Worm (Caenorhabditis elegans): ENCODE measurements around the gene pinn-1.
A peak's percentile ranks its signal among the peaks of the same experiment; 100 is the strongest.

Gene pinn-1

ce11 chrII:2862557-2863035, 26.2 kb downstream of the pinn-1 start:
- TF ChIP-seq lsy-2 (tag; optimal IDR thresholded peaks at IDR 0.05) (no peak), ham-2 (GFP tag; optimal IDR thresholded peaks at IDR 0.05) (peak; percentile 23), snpc-4 (tag; optimal IDR thresholded peaks at IDR 0.05) (no peak), bed-3 (GFP tag; optimal IDR thresholded peaks at IDR 0.05) (no peak)

- no peak for TF ChIP-seq nhr-12 (tag; optimal IDR thresholded peaks at IDR 0.05)
- no peak for TF ChIP-seq ceh-43 (GFP tag; optimal IDR thresholded peaks at IDR 0.05)
- TF ChIP-seq nhr-28 (tag; optimal IDR thresholded peaks at IDR 0.05) = no peak
- TF ChIP-seq blmp-1 (tag; optimal IDR thresholded peaks at IDR 0.05) = peak; percentile 74
- no peak for TF ChIP-seq hlh-1 (tag; optimal IDR thresholded peaks at IDR 0.05)
- no peak for TF ChIP-seq sptf-1 (tag; optimal IDR thresholded peaks at IDR 0.05)
- no peak for TF ChIP-seq M03D4.4 (tag; optimal IDR thresholded peaks at IDR 0.05)
- TF ChIP-seq ceh-39 (tag; optimal IDR thresholded peaks at IDR 0.05) = no peak
- no peak for TF ChIP-seq ztf-11 (tag; optimal IDR thresholded peaks at IDR 0.05)
- TF ChIP-seq bed-3 (GFP tag; optimal IDR thresholded peaks at IDR 0.05) = no peak
- TF ChIP-seq sem-2 (GFP tag; optimal IDR thresholded peaks at IDR 0.05) = no peak
- TF ChIP-seq unc-120 (tag; optimal IDR thresholded peaks at IDR 0.05; ENCODE audit: poor library complexity, severe bottlenecking) = peak; percentile 49
- TF ChIP-seq pha-4 (tag; optimal IDR thresholded peaks at IDR 0.05) = no peak
- no peak for TF ChIP-seq nhr-76 (tag; optimal IDR thresholded peaks at IDR 0.05)
- no peak for TF ChIP-seq lsy-2 (tag; optimal IDR thresholded peaks at IDR 0.05)
- no peak for TF ChIP-seq mep-1 (tag; optimal IDR thresholded peaks at IDR 0.05)
- no peak for TF ChIP-seq snpc-4 (tag; optimal IDR thresholded peaks at IDR 0.05)
- peak; percentile 55 for TF ChIP-seq ceh-83 (GFP tag; optimal IDR thresholded peaks at IDR 0.05)
- no peak for TF ChIP-seq nhr-2 (tag; optimal IDR thresholded peaks at IDR 0.05)
- TF ChIP-seq lin-32 (GFP tag; optimal IDR thresholded peaks at IDR 0.05) = no peak
- no peak for TF ChIP-seq drap-1 (GFP tag; optimal IDR thresholded peaks at IDR 0.05)
- TF ChIP-seq flh-1 (GFP tag; optimal IDR thresholded peaks at IDR 0.05) = no peak
- peak; percentile 14 for TF ChIP-seq ham-2 (GFP tag; optimal IDR thresholded peaks at IDR 0.05)
- TF ChIP-seq unc-39 (tag; optimal IDR thresholded peaks at IDR 0.05) = no peak
- peak; percentile 31 for TF ChIP-seq mls-2 (tag; optimal IDR thresholded peaks at IDR 0.05)
- no peak for TF ChIP-seq ces-1 (GFP tag; optimal IDR thresholded peaks at IDR 0.05)
- no peak for TF ChIP-seq elt-1 (tag; optimal IDR thresholded peaks at IDR 0.05; ENCODE audit: borderline replicate concordance, insufficient read depth)
- no peak for TF ChIP-seq mab-5 (tag; optimal IDR thresholded peaks at IDR 0.05)
Observed at ce11 chrII:2861385-2862099, 27.3 kb downstream of the pinn-1 start.

ce11 chrII:2859873-2860821, 28.7 kb downstream of the pinn-1 start:
- peak; percentile 51 for TF ChIP-seq mls-2 (tag; optimal IDR thresholded peaks at IDR 0.05)
- TF ChIP-seq cnd-1 (tag; optimal IDR thresholded peaks at IDR 0.05) = peak; percentile 31
- no peak for TF ChIP-seq sptf-1 (tag; optimal IDR thresholded peaks at IDR 0.05)
- TF ChIP-seq mep-1 (tag; optimal IDR thresholded peaks at IDR 0.05) = no peak
- no peak for TF ChIP-seq snpc-4 (tag; optimal IDR thresholded peaks at IDR 0.05)
- TF ChIP-seq hlh-1 (tag; optimal IDR thresholded peaks at IDR 0.05) = no peak
- no peak for TF ChIP-seq bed-3 (GFP tag; optimal IDR thresholded peaks at IDR 0.05)
- TF ChIP-seq ceh-83 (GFP tag; optimal IDR thresholded peaks at IDR 0.05) = peak; percentile 48

ce11 chrII:2859315-2859714, 29.5 kb downstream of the pinn-1 start:
- TF ChIP-seq ham-2 (GFP tag; optimal IDR thresholded peaks at IDR 0.05) (peak; percentile 32), sptf-1 (tag; optimal IDR thresholded peaks at IDR 0.05) (no peak)

ce11 chrII:2858851-2859250, 30.0 kb downstream of the pinn-1 start:
- no peak for TF ChIP-seq unc-120 (tag; optimal IDR thresholded peaks at IDR 0.05; ENCODE audit: poor library complexity, severe bottlenecking)
- no peak for TF ChIP-seq lin-32 (GFP tag; optimal IDR thresholded peaks at IDR 0.05)
- no peak for TF ChIP-seq unc-62 (GFP tag; optimal IDR thresholded peaks at IDR 0.05)
- TF ChIP-seq ham-2 (GFP tag; optimal IDR thresholded peaks at IDR 0.05) = no peak
- TF ChIP-seq mep-1 (tag; optimal IDR thresholded peaks at IDR 0.05) = no peak
- no peak for TF ChIP-seq unc-39 (tag; optimal IDR thresholded peaks at IDR 0.05)
- TF ChIP-seq sptf-1 (tag; optimal IDR thresholded peaks at IDR 0.05) = no peak
- no peak for TF ChIP-seq lin-13 (tag; optimal IDR thresholded peaks at IDR 0.05)
- TF ChIP-seq ztf-11 (tag; optimal IDR thresholded peaks at IDR 0.05) = no peak

Measured in whole organism, mixed stage, embryonic.